Worm (Caenorhabditis elegans): ENCODE results near the gene ubc-24.

The ubc-24 gene

DNA sequence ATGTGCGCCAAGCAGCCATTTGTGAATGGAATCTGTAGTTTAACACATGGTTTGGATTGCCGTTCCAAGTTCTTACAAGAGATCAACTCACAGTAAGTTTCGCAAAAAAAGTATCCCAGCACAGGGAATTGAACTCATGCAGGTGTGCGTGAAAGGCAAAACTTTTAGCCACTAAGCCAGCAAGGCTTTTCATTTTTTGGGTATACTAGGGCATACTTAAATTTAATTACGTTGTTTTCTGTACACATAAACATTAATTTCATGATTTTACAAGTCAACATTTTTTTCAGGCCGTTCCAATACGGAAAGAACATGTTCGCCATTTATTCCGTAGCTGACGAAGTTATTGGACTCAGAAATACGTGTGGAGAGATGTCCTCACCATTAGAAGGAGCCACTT lies 36.1 kb downstream of the ubc-24 start (continued):
- TF ChIP-seq nhr-25 (tag; optimal IDR thresholded peaks at IDR 0.05; ENCODE audit: borderline replicate concordance, insufficient read depth), result peak; percentile 9
- no peak for TF ChIP-seq ceh-32 (tag; optimal IDR thresholded peaks at IDR 0.05; ENCODE audit: poor library complexity)
- TF ChIP-seq ama-1 (optimal IDR thresholded peaks at IDR 0.05), result peak; percentile 42
- no peak for TF ChIP-seq ceh-28 (tag; optimal IDR thresholded peaks at IDR 0.05)
- peak; percentile 1 for TF ChIP-seq ztf-7 (tag; optimal IDR thresholded peaks at IDR 0.05)
- peak; percentile 72 to 77; a peak in 3 of 4 replicates for TF ChIP-seq madf-5 (GFP tag; IDR thresholded peaks at IDR 0.05)
- TF ChIP-seq lin-39 (tag; optimal IDR thresholded peaks at IDR 0.05), result no peak
- peak; percentile 69; the same call in 1 of the 2 replicates for TF ChIP-seq mdt-29 (GFP tag; IDR thresholded peaks at IDR 0.05)
- no peak for TF ChIP-seq lin-15B (tag; optimal IDR thresholded peaks at IDR 0.05)
- no peak for TF ChIP-seq nhr-11 (tag; optimal IDR thresholded peaks at IDR 0.05)
- peak; percentile 38 for TF ChIP-seq unc-130 (GFP tag; optimal IDR thresholded peaks at IDR 0.05)
- TF ChIP-seq zfp-3 (GFP tag; conservative IDR thresholded peaks at IDR 0.05), result peak; percentile 79; the same call in 1 of the 2 replicates
- TF ChIP-seq arid-1 (GFP tag; conservative IDR thresholded peaks at IDR 0.05), result peak; percentile 96
- TF ChIP-seq hmg-1.1 (GFP tag; IDR thresholded peaks at IDR 0.05), result peak; percentile 50
- TF ChIP-seq D1046.2 (GFP tag; IDR thresholded peaks at IDR 0.05), result peak; percentile 88
- TF ChIP-seq unc-39 (tag; optimal IDR thresholded peaks at IDR 0.05), result no peak
- TF ChIP-seq F37D6.2 (tag; optimal IDR thresholded peaks at IDR 0.05), result no peak
- TF ChIP-seq sdz-12 (GFP tag; optimal IDR thresholded peaks at IDR 0.05), result no peak
- TF ChIP-seq unc-62 (GFP tag; optimal IDR thresholded peaks at IDR 0.05 in 1 of 2), result no peak
- TF ChIP-seq unc-62 (tag; optimal IDR thresholded peaks at IDR 0.05), result no peak
- no peak for TF ChIP-seq zag-1 (tag; optimal IDR thresholded peaks at IDR 0.05)
- TF ChIP-seq Y48G9A.11 (GFP tag; IDR thresholded peaks at IDR 0.05), result peak; percentile 84
- TF ChIP-seq zip-11 (GFP tag; IDR thresholded peaks at IDR 0.05), result no peak
- TF ChIP-seq nhr-77 (tag; optimal IDR thresholded peaks at IDR 0.05), result no peak
- peak; percentile 99 for TF ChIP-seq F26F4.8 (GFP tag; conservative IDR thresholded peaks at IDR 0.05)
- TF ChIP-seq ceh-44 (GFP tag; IDR thresholded peaks at IDR 0.05), result no peak
- peak; percentile 82; the same call in 1 of the 2 replicates for TF ChIP-seq nhr-42 (GFP tag; IDR thresholded peaks at IDR 0.05)
- TF ChIP-seq hlh-30 (tag; optimal IDR thresholded peaks at IDR 0.05; ENCODE audit: insufficient read depth), result no peak
- peak; percentile 87 for TF ChIP-seq aha-1 (tag)
- TF ChIP-seq nhr-111 (GFP tag; optimal IDR thresholded peaks at IDR 0.05), result peak; percentile 75
- TF ChIP-seq aly-2 (tag; optimal IDR thresholded peaks at IDR 0.05), result no peak
- TF ChIP-seq egl-27 (tag; optimal IDR thresholded peaks at IDR 0.05), result no peak
- TF ChIP-seq cey-2 (tag; optimal IDR thresholded peaks at IDR 0.05; ENCODE audit: borderline replicate concordance, insufficient read depth), result no peak
- TF ChIP-seq lin-13 (GFP tag; optimal IDR thresholded peaks at IDR 0.05), result no peak
- TF ChIP-seq lin-1 (GFP tag; IDR thresholded peaks at IDR 0.05), result peak; percentile 75
- TF ChIP-seq F49E8.2 (tag; optimal IDR thresholded peaks at IDR 0.05; ENCODE audit: borderline replicate concordance), result peak; percentile 59
- TF ChIP-seq nhr-10 (tag; optimal IDR thresholded peaks at IDR 0.05), result no peak
- TF ChIP-seq lin-38 (GFP tag; IDR thresholded peaks at IDR 0.05), result peak; percentile 85
- peak; percentile 82 for TF ChIP-seq spr-3 (GFP tag; optimal IDR thresholded peaks at IDR 0.05)
- TF ChIP-seq snpc-1.2 (GFP tag; IDR thresholded peaks at IDR 0.05), result peak; percentile 85
- TF ChIP-seq gei-8 (GFP tag; optimal IDR thresholded peaks at IDR 0.05), result peak; percentile 78
- TF ChIP-seq nhr-28 (tag; optimal IDR thresholded peaks at IDR 0.05), result no peak
- TF ChIP-seq mes-2 (tag; optimal IDR thresholded peaks at IDR 0.05; ENCODE audit: poor library complexity, severe bottlenecking), result peak; percentile 79
- peak; percentile 73; the same call in 1 of the 2 replicates for TF ChIP-seq vab-7 (GFP tag; IDR thresholded peaks at IDR 0.05)
- no peak for TF ChIP-seq skn-1 (tag; optimal IDR thresholded peaks at IDR 0.05)
- TF ChIP-seq lim-7 (GFP tag; IDR thresholded peaks at IDR 0.05), result peak; percentile 96
- no peak for TF ChIP-seq ces-1 (GFP tag; optimal IDR thresholded peaks at IDR 0.05)
- TF ChIP-seq lsy-2 (tag; optimal IDR thresholded peaks at IDR 0.05), result peak in 1 of 2 experiments; percentile 32
- peak; percentile 84 for TF ChIP-seq spr-1 (tag; optimal IDR thresholded peaks at IDR 0.05)
- 0 out of 2 replicates have a peak, but pooled peaks have one; percentile 48 for TF ChIP-seq Y105C5A.15 (GFP tag; IDR thresholded peaks at IDR 0.05)
- peak; percentile 7; the same call in 1 of the 2 replicates for TF ChIP-seq lin-29 (GFP tag; IDR thresholded peaks at IDR 0.05)

Measured in whole organism, L4 larva.